Fruit fly (Drosophila melanogaster) whole organism, embryonic: Measurements from ENCODE around the gene Wdr92.

Experiments used
- Antp ChIP-seq: fragments of 200-800 bp; sonication (Bioruptor generic); optimal IDR thresholded peaks from 3 replicates; lab custom pipeline; 2016; ENCODE audit warnings: missing biosample characterization, missing genetic modification characterization
- Blimp-1 ChIP-seq: fragments of 200-800 bp; sonication (Bioruptor generic); optimal IDR thresholded peaks from 3 replicates; lab custom pipeline; 2018; ENCODE audit warnings: missing biosample characterization, missing genetic modification characterization, mild to moderate bottlenecking, moderate library complexity, missing genetic modification reagents
- CG10366 ChIP-seq: fragments of 200-800 bp; sonication (Bioruptor generic); IDR thresholded peaks from 2 replicates; pipeline ENCODE4 v1.3.6; 2022; ENCODE audit warnings: missing biosample characterization, missing genetic modification characterization
- CG10543 ChIP-seq: fragments of 200-800 bp; sonication (Bioruptor generic); optimal IDR thresholded peaks from 3 replicates; lab custom pipeline; 2017; ENCODE audit warnings: missing biosample characterization, mild to moderate bottlenecking, missing genetic modification characterization, moderate library complexity
- CG11085 ChIP-seq: fragments of 200-800 bp; sonication (Bioruptor generic); IDR thresholded peaks from 2 replicates; pipeline ENCODE4 v1.3.6; 2022; ENCODE audit warnings: missing biosample characterization, missing genetic modification characterization
- CG12659 ChIP-seq: fragments of 200-800 bp; sonication (Bioruptor generic); optimal IDR thresholded peaks from 3 replicates; lab custom pipeline; 2017; ENCODE audit warnings: mild to moderate bottlenecking, missing biosample characterization, missing genetic modification reagents, missing genetic modification characterization
- CG13123 ChIP-seq: fragments of 200-800 bp; sonication (Bioruptor generic); optimal IDR thresholded peaks from 2 replicates; lab custom pipeline; 2016; ENCODE audit warnings: missing biosample characterization, missing genetic modification characterization
- CG17912 ChIP-seq: fragments of 200-800 bp; sonication (Bioruptor generic); optimal IDR thresholded peaks from 2 replicates; lab custom pipeline; 2018; ENCODE audit warnings: missing biosample characterization, mild to moderate bottlenecking, missing genetic modification characterization
- CG18764 ChIP-seq: fragments of 200-800 bp; sonication (Bioruptor generic); optimal IDR thresholded peaks from 3 replicates; lab custom pipeline; 2016; ENCODE audit warnings: missing biosample characterization, missing genetic modification characterization
- CG2120 ChIP-seq: fragments of 200-800 bp; sonication (Bioruptor generic); optimal IDR thresholded peaks from 3 replicates; lab custom pipeline; 2016; ENCODE audit warnings: missing biosample characterization, missing genetic modification characterization
- CG2678 ChIP-seq: fragments of 200-800 bp; sonication (Bioruptor generic); optimal IDR thresholded peaks from 3 replicates; lab custom pipeline; 2019; ENCODE audit warnings: missing biosample characterization, mild to moderate bottlenecking, missing genetic modification characterization, moderate library complexity
- CG32532 ChIP-seq: fragments of 200-800 bp; sonication (Bioruptor generic); IDR thresholded peaks from 2 replicates; pipeline ENCODE4 v1.3.6; 2022; ENCODE audit warnings: missing biosample characterization, missing genetic modification characterization
- CG3726 ChIP-seq: fragments of 200-800 bp; sonication (Bioruptor generic); IDR thresholded peaks from 3 replicates; pipeline ENCODE4, ENCODE4 v1.3.6; 2022; ENCODE audit warnings: missing biosample characterization, missing genetic modification characterization
- CG3838 ChIP-seq: fragments of 200-800 bp; sonication (Bioruptor generic); optimal IDR thresholded peaks from 3 replicates; lab custom pipeline; 2016; ENCODE audit warnings: missing biosample characterization, missing genetic modification characterization
- CG4854 ChIP-seq: fragments of 200-800 bp; sonication (Bioruptor generic); optimal IDR thresholded peaks from 2 replicates; lab custom pipeline; 2016; ENCODE audit warnings: missing biosample characterization, missing genetic modification characterization, inconsistent platforms
- CG6272 ChIP-seq: fragments of 200-800 bp; sonication (Bioruptor generic); IDR thresholded peaks from 2 replicates; pipeline ENCODE4 v1.3.6; 2022; ENCODE audit warnings: missing biosample characterization, missing genetic modification characterization
- CG6765 ChIP-seq: fragments of 200-800 bp; sonication (Bioruptor generic); optimal IDR thresholded peaks from 3 replicates; lab custom pipeline; 2017; ENCODE audit warnings: missing biosample characterization, mild to moderate bottlenecking, missing genetic modification characterization
- CG6791 ChIP-seq: fragments of 200-800 bp; sonication (Bioruptor generic); IDR thresholded peaks from 3 replicates; pipeline ENCODE4 v1.3.6; 2022; ENCODE audit warnings: missing biosample characterization, missing genetic modification characterization; ENCODE audit not compliant: partially characterized antibody
- CG7271 ChIP-seq: fragments of 200-800 bp; sonication (Bioruptor generic); optimal IDR thresholded peaks from 2 replicates; lab custom pipeline; 2018; ENCODE audit warnings: missing biosample characterization, mild to moderate bottlenecking, missing genetic modification characterization, moderate library complexity
- CG9437 ChIP-seq: fragments of 200-800 bp; sonication (Bioruptor generic); optimal IDR thresholded peaks from 2 replicates; lab custom pipeline; 2018; ENCODE audit warnings: missing biosample characterization, mild to moderate bottlenecking, missing genetic modification characterization
- Dbx ChIP-seq: fragments of 200-800 bp; sonication (Bioruptor generic); IDR thresholded peaks from 3 replicates; pipeline ENCODE4 v1.3.6; 2022; ENCODE audit warnings: missing biosample characterization, missing genetic modification characterization
- Deaf1 ChIP-seq: fragments of 200-800 bp; optimal IDR thresholded peaks from 3 replicates; lab custom pipeline; 2019; ENCODE audit warnings: missing biosample characterization, mild to moderate bottlenecking, missing genetic modification characterization, moderate library complexity
- HHEX ChIP-seq: fragments of 200-800 bp; sonication (Bioruptor generic); optimal IDR thresholded peaks from 3 replicates; lab custom pipeline; 2017; ENCODE audit warnings: missing biosample characterization, mild to moderate bottlenecking, missing genetic modification characterization, missing genetic modification reagents
- Hmx ChIP-seq: fragments of 200-800 bp; sonication (Bioruptor generic); optimal IDR thresholded peaks from 2 replicates; lab custom pipeline; 2016; ENCODE audit warnings: missing biosample characterization, missing genetic modification characterization
- Hr3 ChIP-seq: fragments of 200-800 bp; sonication (Bioruptor generic); optimal IDR thresholded peaks from 3 replicates; lab custom pipeline; 2016; ENCODE audit warnings: missing biosample characterization, missing genetic modification characterization
- Hr78 ChIP-seq, 2 experiments: fragments of 200-800 bp in 1 of 2; fragments of >200 bp in 1 of 2; sonication (Bioruptor generic) in 1 of 2; optimal IDR thresholded peaks; 2 replicates each; lab custom pipeline; 2017 to 2019; ENCODE audit warnings: missing biosample characterization in 2 of 2, missing genetic modification characterization in 2 of 2, mild to moderate bottlenecking in 1 of 2, moderate library complexity in 1 of 2
- Lim3 ChIP-seq: fragments of 200-800 bp; sonication (Bioruptor generic); IDR thresholded peaks from 2 replicates; pipeline ENCODE4 v1.3.6; 2022; ENCODE audit warnings: missing biosample characterization, missing genetic modification characterization
- Lpt ChIP-seq: fragments of >200 bp; optimal IDR thresholded peaks from 2 replicates; lab custom pipeline; 2018; ENCODE audit warnings: missing biosample characterization, missing genetic modification characterization
- Rfx ChIP-seq: fragments of 200-800 bp; sonication (Bioruptor generic); IDR thresholded peaks from 2 replicates; pipeline ENCODE4 v1.3.6; 2022; ENCODE audit warnings: missing biosample characterization, missing genetic modification characterization
- Trl ChIP-seq, 3 experiments: fragments of >200 bp in 2 of 3; fragments of 200-800 bp in 1 of 3; sonication (Bioruptor generic) in 1 of 3; optimal IDR thresholded peaks; 2 replicates in 1 of 3; 3 replicates in 2 of 3; lab custom pipeline; 2016 to 2017; ENCODE audit warnings: missing biosample characterization in 1 of 3, missing genetic modification characterization in 1 of 3
- Vsx1 ChIP-seq: fragments of 200-800 bp; sonication (Bioruptor generic); optimal IDR thresholded peaks from 2 replicates; lab custom pipeline; 2017; ENCODE audit warnings: missing biosample characterization, mild to moderate bottlenecking, missing genetic modification characterization, missing genetic modification reagents
- al ChIP-seq: fragments of 200-800 bp; sonication (Bioruptor generic); IDR thresholded peaks from 2 replicates; pipeline ENCODE4 v1.3.6; 2022; ENCODE audit warnings: missing biosample characterization, missing genetic modification characterization
- ash1 ChIP-seq: fragments of 200-800 bp; sonication (Bioruptor generic); optimal IDR thresholded peaks from 2 replicates; lab custom pipeline; 2018; ENCODE audit warnings: missing biosample characterization, mild to moderate bottlenecking, missing genetic modification characterization
- ato ChIP-seq: fragments of 200-800 bp; sonication (Bioruptor generic); IDR thresholded peaks from 2 replicates; pipeline ENCODE4 v1.3.6; 2022; ENCODE audit warnings: missing biosample characterization, missing genetic modification characterization; ENCODE audit not compliant: partially characterized antibody
- br ChIP-seq: fragments of >200 bp; optimal IDR thresholded peaks from 2 replicates; lab custom pipeline; 2017
- crol ChIP-seq: fragments of 200-800 bp; sonication (Bioruptor generic); IDR thresholded peaks from 2 replicates; pipeline ENCODE4 v1.3.6; 2022; ENCODE audit warnings: missing biosample characterization, missing genetic modification characterization
- dysf ChIP-seq: fragments of 200-800 bp; sonication (Bioruptor generic); IDR thresholded peaks from 3 replicates; pipeline ENCODE4 v1.3.6; 2022; ENCODE audit warnings: missing biosample characterization, missing genetic modification characterization
- fd64A ChIP-seq: fragments of 200-800 bp; sonication (Bioruptor generic); optimal IDR thresholded peaks from 3 replicates; lab custom pipeline; 2018; ENCODE audit warnings: missing biosample characterization, mild to moderate bottlenecking, missing genetic modification characterization
- grn ChIP-seq: fragments of 200-800 bp; sonication (Bioruptor generic); optimal IDR thresholded peaks from 3 replicates; lab custom pipeline; 2017; ENCODE audit warnings: missing biosample characterization, missing genetic modification characterization
- hb ChIP-seq: fragments of 200-800 bp; sonication (Bioruptor generic); IDR thresholded peaks from 3 replicates; pipeline ENCODE4 v1.3.6; 2022; ENCODE audit warnings: missing biosample characterization, missing genetic modification characterization; ENCODE audit not compliant: partially characterized antibody
- kay ChIP-seq: fragments of 200-800 bp; sonication (Bioruptor generic); optimal IDR thresholded peaks from 2 replicates; lab custom pipeline; 2016; ENCODE audit warnings: missing biosample characterization, missing genetic modification characterization
- maf-S ChIP-seq: fragments of 200-800 bp; sonication (Bioruptor generic); optimal IDR thresholded peaks from 2 replicates; lab custom pipeline; 2016; ENCODE audit warnings: missing biosample characterization, missing genetic modification characterization
- mam ChIP-seq: fragments of 200-800 bp; sonication (Bioruptor generic); optimal IDR thresholded peaks from 3 replicates; lab custom pipeline; 2016; ENCODE audit warnings: missing biosample characterization, missing genetic modification characterization
- nau ChIP-seq: fragments of 200-800 bp; sonication (Bioruptor generic); optimal IDR thresholded peaks from 3 replicates; lab custom pipeline; 2017; ENCODE audit warnings: missing biosample characterization, mild to moderate bottlenecking, missing genetic modification characterization, missing genetic modification reagents
- nerfin-1 ChIP-seq: fragments of 200-800 bp; sonication (Bioruptor generic); optimal IDR thresholded peaks from 3 replicates; lab custom pipeline; 2019; ENCODE audit warnings: missing biosample characterization, mild to moderate bottlenecking, missing genetic modification characterization, moderate library complexity
- pb ChIP-seq: fragments of 200-800 bp; sonication (Bioruptor generic); optimal IDR thresholded peaks from 3 replicates; lab custom pipeline; 2016; ENCODE audit warnings: missing biosample characterization, missing genetic modification characterization
- pzg ChIP-seq: fragments of 200-800 bp; sonication (Bioruptor generic); optimal IDR thresholded peaks from 3 replicates; lab custom pipeline; 2018; ENCODE audit warnings: missing biosample characterization, mild to moderate bottlenecking, missing genetic modification characterization, moderate library complexity
- sima ChIP-seq: fragments of 200-800 bp; sonication (Bioruptor generic); optimal IDR thresholded peaks from 2 replicates; lab custom pipeline; 2016; ENCODE audit warnings: missing biosample characterization, missing genetic modification characterization
- slp2 ChIP-seq: fragments of 200-800 bp; sonication (Bioruptor generic); optimal IDR thresholded peaks from 2 replicates; lab custom pipeline; 2016; ENCODE audit warnings: missing biosample characterization, missing genetic modification characterization
- tna ChIP-seq: fragments of 200-800 bp; sonication (Bioruptor generic); IDR thresholded peaks from 2 replicates; pipeline ENCODE4 v1.3.6; 2022; ENCODE audit warnings: missing biosample characterization, missing genetic modification characterization; ENCODE audit not compliant: partially characterized antibody
- ttk ChIP-seq: fragments of 200-800 bp; sonication (Bioruptor generic); IDR thresholded peaks from 2 replicates; pipeline ENCODE4 v2.1.2; 2022; ENCODE audit warnings: missing biosample characterization, missing genetic modification characterization
- twi ChIP-seq: fragments of 200-800 bp; optimal IDR thresholded peaks from 2 replicates; lab custom pipeline; 2019; ENCODE audit warnings: missing biosample characterization, mild to moderate bottlenecking, missing genetic modification characterization, moderate library complexity

The Wdr92 gene

DNA sequence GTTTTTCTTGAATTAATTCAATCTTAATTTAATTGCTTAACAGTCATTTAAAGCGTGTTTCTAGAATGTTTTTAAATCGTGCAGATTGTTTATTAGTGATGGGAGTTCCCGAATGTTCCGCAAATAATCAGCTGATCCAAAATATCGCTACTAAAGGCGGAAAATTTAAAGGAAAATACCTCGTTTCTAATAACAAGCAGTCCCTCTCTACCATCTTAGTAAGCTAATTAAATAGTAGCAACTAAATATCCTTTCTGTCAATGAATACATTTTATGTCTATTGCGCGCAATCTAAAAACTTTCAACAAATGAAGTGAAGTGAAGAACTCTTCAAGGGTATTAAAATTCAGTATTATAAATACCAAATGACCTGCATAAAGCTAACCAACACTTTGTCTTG lies 4.5 kb downstream of the Wdr92 start, which contains the start of gene CG5290 (continued):
- peak; percentile 6 for TF ChIP-seq CG4854 (GFP tag; lab: Kevin White, UChicago)
- no peak for TF ChIP-seq grn (GFP tag; lab: Kevin White, UChicago)
- peak; percentile 17 for TF ChIP-seq CG2678
- no peak for TF ChIP-seq Lpt (GFP tag; lab: Kevin White, UChicago)
- no peak for TF ChIP-seq nau (GFP tag; lab: Kevin White, UChicago)
- TF ChIP-seq Rfx, result peak; percentile 26; the same call in 1 of the 2 replicates
- no peak for TF ChIP-seq ttk (GFP tag; lab: Robert Waterston, UW)
- TF ChIP-seq slp2 (GFP tag; lab: Kevin White, UChicago), result no peak
- TF ChIP-seq CG6791 (GFP tag; lab: Robert Waterston, UW), result 0 out of 3 replicates have a peak, but pooled peaks have one; percentile 37
- TF ChIP-seq crol (GFP tag; lab: Robert Waterston, UW), result no peak
- no peak for TF ChIP-seq CG10543 (GFP tag; lab: Kevin White, UChicago)
- TF ChIP-seq mam (GFP tag; lab: Kevin White, UChicago), result peak; percentile 52
- TF ChIP-seq Dbx, result no peak
- no peak for TF ChIP-seq twi (tag; lab: Kevin White, UChicago)
- TF ChIP-seq CG2120 (GFP tag; lab: Kevin White, UChicago), result peak; percentile 67
- TF ChIP-seq Vsx1 (GFP tag; lab: Kevin White, UChicago), result peak; percentile 59
- no peak for TF ChIP-seq tna (GFP tag; lab: Robert Waterston, UW)
- no peak for TF ChIP-seq hb (GFP tag; lab: Robert Waterston, UW)
- no peak for TF ChIP-seq Hr78 (GFP tag; optimal IDR thresholded peaks at IDR 0.05; lab: Kevin White, UChicago)
- TF ChIP-seq pzg (GFP tag; lab: Kevin White, UChicago), result peak; percentile 71
- no peak for TF ChIP-seq CG11085 (GFP tag; lab: Robert Waterston, UW)
- no peak for TF ChIP-seq Hr3 (GFP tag; lab: Kevin White, UChicago)
- no peak for TF ChIP-seq Trl (optimal IDR thresholded peaks at IDR 0.05; lab: Kevin White, UChicago)
- TF ChIP-seq Trl (GFP tag; optimal IDR thresholded peaks at IDR 0.05; lab: Kevin White, UChicago), result peak; percentile 65
- TF ChIP-seq al, result no peak
- TF ChIP-seq Blimp-1 (GFP tag; lab: Kevin White, UChicago), result no peak
- TF ChIP-seq br (lab: Kevin White, UChicago), result no peak
- peak; percentile 46 for TF ChIP-seq CG12659 (GFP tag; lab: Kevin White, UChicago)
- TF ChIP-seq CG18764 (GFP tag; lab: Kevin White, UChicago), result peak; percentile 2
- TF ChIP-seq Deaf1 (tag; lab: Kevin White, UChicago), result no peak
- no peak for TF ChIP-seq sima (GFP tag; lab: Kevin White, UChicago)
- no peak for TF ChIP-seq CG7271
- no peak for TF ChIP-seq pb (GFP tag; lab: Kevin White, UChicago)
- no peak for TF ChIP-seq kay
- no peak for TF ChIP-seq CG32532
- no peak for TF ChIP-seq Lim3 (GFP tag; lab: Robert Waterston, UW)
- TF ChIP-seq CG3726, result no peak
- TF ChIP-seq Antp (GFP tag; lab: Kevin White, UChicago), result peak; percentile 12
- TF ChIP-seq CG9437 (GFP tag; lab: Kevin White, UChicago), result peak; percentile 19
- TF ChIP-seq CG3838, result no peak
- no peak for TF ChIP-seq ato
- TF ChIP-seq ash1 (GFP tag; lab: Kevin White, UChicago), result no peak
- no peak for TF ChIP-seq dysf (GFP tag; lab: Robert Waterston, UW)
- TF ChIP-seq nerfin-1 (tag; lab: Kevin White, UChicago), result no peak
- no peak for TF ChIP-seq fd64A (GFP tag; lab: Kevin White, UChicago)
- no peak for TF ChIP-seq maf-S
- no peak for TF ChIP-seq CG13123
- no peak for TF ChIP-seq CG6765 (GFP tag; lab: Kevin White, UChicago)
- TF ChIP-seq CG6272, result no peak
- no peak for TF ChIP-seq Hmx (GFP tag; lab: Kevin White, UChicago)
- no peak for TF ChIP-seq HHEX
- no peak for TF ChIP-seq CG10366
- no peak for TF ChIP-seq CG17912
